Worm (Caenorhabditis elegans) whole organism, L3 larva: Measurements from ENCODE around the gene R02E12.4.
A peak's percentile ranks its signal among the peaks of the same experiment; 100 is the strongest.

Experiments
- R02D3.7 ChIP-seq: fragments of 150-350 bp; optimal IDR thresholded peaks from 2 replicates; lab custom pipeline; 2014; ENCODE audit warnings: missing biosample characterization, missing genetic modification characterization
- aly-2 ChIP-seq: fragments of 150-350 bp; optimal IDR thresholded peaks from 2 replicates; lab custom pipeline; 2014; ENCODE audit warnings: missing biosample characterization, missing genetic modification characterization
- ceh-16 ChIP-seq: sonication (generic microtip); optimal IDR thresholded peaks from 2 replicates; lab custom pipeline; 2017; ENCODE audit warnings: missing biosample characterization, missing genetic modification characterization
- ceh-28 ChIP-seq: fragments of 150-350 bp; optimal IDR thresholded peaks from 2 replicates; lab custom pipeline; 2014; ENCODE audit warnings: missing biosample characterization, missing genetic modification reagents, missing genetic modification characterization
- ceh-82 ChIP-seq: fragments of 150-350 bp; optimal IDR thresholded peaks from 2 replicates; lab custom pipeline; 2014; ENCODE audit warnings: missing biosample characterization, missing genetic modification characterization
- ceh-9 ChIP-seq: sonication (generic microtip); optimal IDR thresholded peaks from 2 replicates; lab custom pipeline; 2018; ENCODE audit warnings: missing biosample characterization, missing genetic modification characterization
- daf-12 ChIP-seq: fragments of 150-350 bp; optimal IDR thresholded peaks from 2 replicates; lab custom pipeline; 2014; ENCODE audit warnings: missing biosample characterization, missing genetic modification reagents, missing genetic modification characterization
- egl-27 ChIP-seq: sonication (generic microtip); optimal IDR thresholded peaks from 4 replicates; lab custom pipeline; 2017; ENCODE audit warnings: missing biosample characterization, missing genetic modification reagents, missing genetic modification characterization
- egl-5 ChIP-seq: fragments of 150-350 bp; optimal IDR thresholded peaks from 2 replicates; lab custom pipeline; 2017; ENCODE audit warnings: missing biosample characterization, missing genetic modification reagents, missing genetic modification characterization, inconsistent platforms
- elt-1 ChIP-seq: fragments of 150-350 bp; optimal IDR thresholded peaks from 2 replicates; lab custom pipeline; 2014; ENCODE audit warnings: missing biosample characterization, missing genetic modification characterization
- elt-2 ChIP-seq: sonication (generic microtip); optimal IDR thresholded peaks from 2 replicates; lab custom pipeline; 2016; ENCODE audit warnings: missing genetic modification reagents, mild to moderate bottlenecking, missing genetic modification characterization, missing compliant biosample characterization
- elt-3 ChIP-seq, 3 experiments: fragments of 150-350 bp in 1 of 3; sonication (generic microtip) in 2 of 3; optimal IDR thresholded peaks; 2 replicates in 2 of 3; 4 replicates in 1 of 3; lab custom pipeline; 2014 to 2017; ENCODE audit warnings: missing biosample characterization in 3 of 3, missing genetic modification characterization in 3 of 3
- eor-1 ChIP-seq, 2 experiments: fragments of 150-350 bp; optimal IDR thresholded peaks; 2 replicates each; lab custom pipeline; 2014 to 2018; ENCODE audit warnings: missing biosample characterization in 2 of 2, missing genetic modification characterization in 2 of 2
- fkh-10 ChIP-seq: sonication (generic microtip); optimal IDR thresholded peaks from 2 replicates; lab custom pipeline; 2017; ENCODE audit warnings: missing biosample characterization, missing genetic modification reagents, missing genetic modification characterization
- fkh-2 ChIP-seq: fragments of 150-350 bp; optimal IDR thresholded peaks from 2 replicates; lab custom pipeline; 2014; ENCODE audit warnings: missing biosample characterization, missing genetic modification reagents, missing genetic modification characterization
- fos-1 ChIP-seq: fragments of 150-350 bp; optimal IDR thresholded peaks from 2 replicates; lab custom pipeline; 2014; ENCODE audit warnings: missing biosample characterization, missing genetic modification characterization
- hmg-11 ChIP-seq: sonication (generic microtip); optimal IDR thresholded peaks from 2 replicates; lab custom pipeline; 2016; ENCODE audit warnings: missing genetic modification characterization, missing compliant biosample characterization
- jun-1 ChIP-seq: fragments of 150-350 bp; optimal IDR thresholded peaks from 2 replicates; lab custom pipeline; 2014; ENCODE audit warnings: missing biosample characterization, missing genetic modification reagents, missing genetic modification characterization
- lin-15B ChIP-seq: fragments of 150-350 bp; optimal IDR thresholded peaks from 2 replicates; lab custom pipeline; 2014; ENCODE audit warnings: missing biosample characterization, missing genetic modification characterization
- lin-39 ChIP-seq: fragments of 150-350 bp; optimal IDR thresholded peaks from 2 replicates; lab custom pipeline; 2018; ENCODE audit warnings: missing biosample characterization, missing genetic modification reagents, missing genetic modification characterization
- lsy-12 ChIP-seq: sonication (generic microtip); optimal IDR thresholded peaks from 2 replicates; lab custom pipeline; 2016; ENCODE audit warnings: mild to moderate bottlenecking, missing genetic modification characterization, missing compliant biosample characterization
- mdl-1 ChIP-seq: fragments of 150-350 bp; optimal IDR thresholded peaks from 2 replicates; lab custom pipeline; 2014; ENCODE audit warnings: missing biosample characterization, missing genetic modification characterization
- mml-1 ChIP-seq: fragments of 150-350 bp; sonication (generic microtip); optimal IDR thresholded peaks from 3 replicates; lab custom pipeline; 2014; ENCODE audit warnings: missing biosample characterization, missing genetic modification characterization
- nfya-1 ChIP-seq: sonication (generic microtip); optimal IDR thresholded peaks from 2 replicates; lab custom pipeline; 2017; ENCODE audit warnings: missing genetic modification characterization, mild to moderate bottlenecking, missing compliant biosample characterization, antibody characterized with exemption, moderate library complexity; ENCODE audit not compliant: insufficient read depth
- nhr-11 ChIP-seq: fragments of 150-350 bp; optimal IDR thresholded peaks from 2 replicates; lab custom pipeline; 2014; ENCODE audit warnings: missing biosample characterization, missing genetic modification characterization
- nhr-12 ChIP-seq: fragments of 150-350 bp; optimal IDR thresholded peaks from 2 replicates; lab custom pipeline; 2014; ENCODE audit warnings: missing biosample characterization, missing genetic modification characterization
- nhr-23 ChIP-seq: fragments of 150-350 bp; optimal IDR thresholded peaks from 2 replicates; lab custom pipeline; 2014; ENCODE audit warnings: missing biosample characterization, missing genetic modification reagents, missing genetic modification characterization
- nhr-237 ChIP-seq: fragments of 150-350 bp; optimal IDR thresholded peaks from 2 replicates; lab custom pipeline; 2014; ENCODE audit warnings: missing biosample characterization, missing genetic modification characterization
- nhr-28 ChIP-seq: fragments of 150-350 bp; optimal IDR thresholded peaks from 2 replicates; lab custom pipeline; 2014; ENCODE audit warnings: missing biosample characterization, missing genetic modification characterization
- nhr-43 ChIP-seq: sonication (generic microtip); optimal IDR thresholded peaks from 2 replicates; lab custom pipeline; 2016; ENCODE audit warnings: mild to moderate bottlenecking, missing genetic modification characterization, missing compliant biosample characterization; ENCODE audit not compliant: poor library complexity, severe bottlenecking
- nhr-67 ChIP-seq: fragments of 150-350 bp; optimal IDR thresholded peaks from 2 replicates; lab custom pipeline; 2014; ENCODE audit warnings: missing biosample characterization, missing genetic modification characterization
- nhr-76 ChIP-seq: fragments of 150-350 bp; sonication (generic microtip); optimal IDR thresholded peaks from 5 replicates; lab custom pipeline; 2014; ENCODE audit warnings: missing biosample characterization, missing genetic modification characterization
- nhr-77 ChIP-seq: fragments of 150-350 bp; optimal IDR thresholded peaks from 2 replicates; lab custom pipeline; 2014; ENCODE audit warnings: missing biosample characterization, missing genetic modification characterization
- pha-4 ChIP-seq: fragments of 150-350 bp; optimal IDR thresholded peaks from 2 replicates; lab custom pipeline; 2014; ENCODE audit warnings: missing biosample characterization, missing genetic modification reagents, missing genetic modification characterization
- pqm-1 ChIP-seq: fragments of 150-350 bp; optimal IDR thresholded peaks from 2 replicates; lab custom pipeline; 2017; ENCODE audit warnings: missing biosample characterization, missing genetic modification characterization, inconsistent platforms
- sea-2 ChIP-seq: fragments of 150-350 bp; sonication (generic microtip); optimal IDR thresholded peaks from 4 replicates; lab custom pipeline; 2014; ENCODE audit warnings: missing biosample characterization, missing genetic modification reagents, missing genetic modification characterization
- skn-1 ChIP-seq: fragments of 150-350 bp; optimal IDR thresholded peaks from 2 replicates; lab custom pipeline; 2014; ENCODE audit warnings: missing biosample characterization, missing genetic modification characterization
- snpc-4 ChIP-seq: fragments of 150-350 bp; optimal IDR thresholded peaks from 2 replicates; lab custom pipeline; 2014; ENCODE audit warnings: missing biosample characterization, missing genetic modification characterization
- tbx-2 ChIP-seq: sonication (generic microtip); optimal IDR thresholded peaks from 2 replicates; lab custom pipeline; 2016; ENCODE audit warnings: mild to moderate bottlenecking, missing genetic modification characterization, missing compliant biosample characterization
- unc-39 ChIP-seq: sonication (generic microtip); optimal IDR thresholded peaks from 4 replicates; lab custom pipeline; 2017; ENCODE audit warnings: missing biosample characterization, missing genetic modification characterization
- unc-62 ChIP-seq: fragments of 150-350 bp; sonication (generic microtip); optimal IDR thresholded peaks from 4 replicates; lab custom pipeline; 2014; ENCODE audit warnings: missing biosample characterization, missing genetic modification reagents, missing genetic modification characterization
- ztf-4 ChIP-seq: fragments of 150-350 bp; optimal IDR thresholded peaks from 2 replicates; lab custom pipeline; 2014; ENCODE audit warnings: missing biosample characterization, missing genetic modification characterization

R02E12.4 gene

ce11 chrX:4007724-4008123, 2.6 kb downstream of the R02E12.4 start:
- TF ChIP-seq nhr-67 (tag; lab: Kevin White, UChicago) (no peak), lsy-12 (no peak), tbx-2 (tag; lab: Kevin White, UChicago) (no peak), pqm-1 (tag; lab: Kevin White, UChicago) (peak; percentile 69), elt-2 (tag; lab: Kevin White, UChicago) (peak; percentile 97), skn-1 (tag; lab: Kevin White, UChicago) (peak; percentile 55), nfya-1 (tag; lab: Kevin White, UChicago) (no peak), fkh-10 (GFP tag; lab: Kevin White, UChicago) (no peak), nhr-76 (tag; lab: Kevin White, UChicago) (no peak), snpc-4 (peak; percentile 30), R02D3.7 (tag; lab: Kevin White, UChicago) (no peak), nhr-43 (peak; percentile 21), fos-1 (tag; lab: Kevin White, UChicago) (peak; percentile 56), ceh-9 (tag; lab: Kevin White, UChicago) (no peak)

ce11 chrX:4008922-4009321, 3.8 kb downstream of the R02E12.4 start:
- TF ChIP-seq egl-27 (no peak), nfya-1 (tag; lab: Kevin White, UChicago) (no peak), hmg-11 (tag; lab: Kevin White, UChicago) (no peak), pqm-1 (tag; lab: Kevin White, UChicago) (peak; percentile 99), eor-1 (tag; optimal IDR thresholded peaks at IDR 0.05; lab: Kevin White, UChicago) (no peak), fkh-10 (GFP tag; lab: Kevin White, UChicago) (no peak), tbx-2 (tag; lab: Kevin White, UChicago) (no peak), nhr-43 (no peak), elt-3 (tag; optimal IDR thresholded peaks at IDR 0.05; lab: Kevin White, UChicago) (no peak), elt-2 (tag; lab: Kevin White, UChicago) (peak; percentile 100), ceh-16 (tag; lab: Kevin White, UChicago) (no peak), egl-5 (no peak), unc-62 (GFP tag; lab: Kevin White, UChicago) (no peak), nhr-77 (tag; lab: Kevin White, UChicago) (no peak), snpc-4 (no peak), lin-39 (no peak), mdl-1 (no peak), pha-4 (tag; lab: Kevin White, UChicago) (peak; percentile 39), ztf-4 (tag; lab: Kevin White, UChicago) (no peak), unc-39 (no peak), nhr-11 (tag; lab: Kevin White, UChicago) (no peak), skn-1 (tag; lab: Kevin White, UChicago) (peak; percentile 38), nhr-23 (tag; lab: Kevin White, UChicago) (no peak), aly-2 (no peak), elt-1 (tag; lab: Kevin White, UChicago) (no peak), R02D3.7 (tag; lab: Kevin White, UChicago) (no peak), nhr-12 (tag; lab: Kevin White, UChicago) (no peak), fos-1 (tag; lab: Kevin White, UChicago) (peak; percentile 14), ceh-28 (tag; lab: Kevin White, UChicago) (no peak), fkh-2 (tag; lab: Kevin White, UChicago) (no peak), mml-1 (tag; lab: Kevin White, UChicago) (no peak), jun-1 (tag; lab: Kevin White, UChicago) (peak; percentile 60), ceh-9 (tag; lab: Kevin White, UChicago) (no peak), daf-12 (tag; lab: Kevin White, UChicago) (no peak), lsy-12 (no peak), nhr-28 (no peak), ceh-82 (no peak), nhr-237 (tag; lab: Kevin White, UChicago) (no peak), lin-15B (no peak), sea-2 (GFP tag; lab: Kevin White, UChicago) (no peak)
